Fruit fly (Drosophila melanogaster) whole organism, embryonic: ENCODE data around the gene CG7694.

ENCODE experiments used
- Awh ChIP-seq: fragments of 200-800 bp; sonication (Bioruptor generic); IDR thresholded peaks from 2 replicates; pipeline ENCODE4, ENCODE4 v1.3.6; 2022; ENCODE audit warnings: missing biosample characterization, missing genetic modification characterization
- Bdp1 ChIP-seq: fragments of 200-800 bp; sonication (Bioruptor generic); optimal IDR thresholded peaks from 3 replicates; lab custom pipeline; 2016; ENCODE audit warnings: missing biosample characterization, missing genetic modification characterization
- Bteb2 ChIP-seq: fragments of 200-800 bp; sonication (Bioruptor generic); optimal IDR thresholded peaks from 2 replicates; lab custom pipeline; 2016; ENCODE audit warnings: missing biosample characterization, missing genetic modification characterization
- CG10267 ChIP-seq: fragments of 200-800 bp; sonication (Bioruptor generic); optimal IDR thresholded peaks from 2 replicates; lab custom pipeline; 2018; ENCODE audit warnings: missing biosample characterization, mild to moderate bottlenecking, missing genetic modification characterization, moderate library complexity
- CG10431 ChIP-seq: fragments of 200-800 bp; sonication (Bioruptor generic); optimal IDR thresholded peaks from 3 replicates; lab custom pipeline; 2018; ENCODE audit warnings: missing biosample characterization, mild to moderate bottlenecking, missing genetic modification characterization
- CG12219 ChIP-seq: fragments of 200-800 bp; sonication (Bioruptor generic); optimal IDR thresholded peaks from 3 replicates; lab custom pipeline; 2018; ENCODE audit warnings: missing biosample characterization, mild to moderate bottlenecking, missing genetic modification characterization
- CG12391 ChIP-seq: fragments of 200-800 bp; sonication (Bioruptor generic); optimal IDR thresholded peaks from 3 replicates; lab custom pipeline; 2018; ENCODE audit warnings: missing biosample characterization, mild to moderate bottlenecking, missing genetic modification characterization, moderate library complexity
- CG12744 ChIP-seq: fragments of 200-800 bp; sonication (Bioruptor generic); optimal IDR thresholded peaks from 2 replicates; lab custom pipeline; 2016; ENCODE audit warnings: missing biosample characterization, missing genetic modification characterization
- CG13894 ChIP-seq: fragments of 200-800 bp; sonication (Bioruptor generic); optimal IDR thresholded peaks from 3 replicates; lab custom pipeline; 2018; ENCODE audit warnings: missing biosample characterization, mild to moderate bottlenecking, missing genetic modification characterization, moderate library complexity
- CG17361 ChIP-seq: fragments of 200-800 bp; sonication (Bioruptor generic); IDR thresholded peaks from 3 replicates; pipeline ENCODE4 v1.3.6; 2022; ENCODE audit warnings: missing biosample characterization, missing genetic modification characterization
- CG2199 ChIP-seq: fragments of 200-800 bp; sonication (Bioruptor generic); IDR thresholded peaks from 3 replicates; pipeline ENCODE4 v1.3.6; 2022; ENCODE audit warnings: missing biosample characterization, missing genetic modification characterization
- CG2202 ChIP-seq: fragments of 200-800 bp; sonication (Bioruptor generic); optimal IDR thresholded peaks from 2 replicates; lab custom pipeline; 2018; ENCODE audit warnings: missing biosample characterization, mild to moderate bottlenecking, missing genetic modification characterization
- CG2889 ChIP-seq: fragments of 200-800 bp; sonication (Bioruptor generic); IDR thresholded peaks from 3 replicates; pipeline ENCODE4 v1.3.6; 2022; ENCODE audit warnings: missing biosample characterization, missing genetic modification characterization
- CG4707 ChIP-seq: fragments of 200-800 bp; sonication (Bioruptor generic); optimal IDR thresholded peaks from 2 replicates; lab custom pipeline; 2018; ENCODE audit warnings: missing biosample characterization, mild to moderate bottlenecking, missing genetic modification characterization, moderate library complexity
- CG6254 ChIP-seq: fragments of 200-800 bp; sonication (Bioruptor generic); optimal IDR thresholded peaks from 3 replicates; lab custom pipeline; 2017; ENCODE audit warnings: mild to moderate bottlenecking, missing biosample characterization, missing genetic modification reagents, missing genetic modification characterization
- CG6854 ChIP-seq: fragments of 200-800 bp; sonication (Bioruptor generic); optimal IDR thresholded peaks from 3 replicates; lab custom pipeline; 2017; ENCODE audit warnings: missing biosample characterization, mild to moderate bottlenecking, missing genetic modification characterization
- Camta ChIP-seq: fragments of 200-800 bp; sonication (Bioruptor generic); optimal IDR thresholded peaks from 2 replicates; lab custom pipeline; 2016; ENCODE audit warnings: missing biosample characterization, missing genetic modification characterization
- Dip2 ChIP-seq: fragments of 200-800 bp; sonication (Bioruptor generic); IDR thresholded peaks from 2 replicates; pipeline ENCODE4 v1.3.6; 2022; ENCODE audit warnings: missing biosample characterization, missing genetic modification characterization
- Dref ChIP-seq: fragments of 200-800 bp; sonication (Bioruptor generic); IDR thresholded peaks from 2 replicates; pipeline ENCODE4 v1.3.6; 2022; ENCODE audit warnings: missing biosample characterization, missing genetic modification characterization
- GATAe ChIP-seq: fragments of 200-800 bp; sonication (Bioruptor generic); conservative IDR thresholded peaks from 2 replicates; pipeline ENCODE4 v1.3.6; 2022; ENCODE audit warnings: missing biosample characterization, missing genetic modification characterization
- Gsc ChIP-seq: fragments of 200-800 bp; sonication (Bioruptor generic); IDR thresholded peaks from 2 replicates; pipeline ENCODE4 v1.3.6; 2022; ENCODE audit warnings: missing biosample characterization, missing genetic modification characterization
- H15 ChIP-seq: fragments of 200-800 bp; sonication (Bioruptor generic); IDR thresholded peaks from 3 replicates; pipeline ENCODE4 v1.3.6; 2022; ENCODE audit warnings: missing biosample characterization, missing genetic modification characterization
- Hr39 ChIP-seq: fragments of >200 bp; optimal IDR thresholded peaks from 2 replicates; lab custom pipeline; 2017
- MESR4 ChIP-seq: fragments of 200-800 bp; sonication (Bioruptor generic); optimal IDR thresholded peaks from 2 replicates; lab custom pipeline; 2018; ENCODE audit warnings: missing biosample characterization, mild to moderate bottlenecking, missing genetic modification characterization, moderate library complexity
- NFAT ChIP-seq: fragments of 200-800 bp; sonication (Bioruptor generic); IDR thresholded peaks from 2 replicates; pipeline ENCODE4 v1.3.6; 2022; ENCODE audit warnings: missing biosample characterization, missing genetic modification characterization
- Neu2 ChIP-seq: fragments of 200-800 bp; sonication (Bioruptor generic); optimal IDR thresholded peaks from 3 replicates; lab custom pipeline; 2016; ENCODE audit warnings: missing biosample characterization, missing genetic modification characterization, borderline replicate concordance
- Optix ChIP-seq: fragments of 200-800 bp; sonication (Bioruptor generic); IDR thresholded peaks from 3 replicates; pipeline ENCODE4 v1.3.6; 2022; ENCODE audit warnings: missing biosample characterization, missing genetic modification characterization
- Taf1 ChIP-seq: fragments of 200-800 bp; sonication (Bioruptor generic); IDR thresholded peaks from 2 replicates; pipeline ENCODE4 v1.3.6; 2022; ENCODE audit warnings: missing biosample characterization, missing genetic modification characterization
- br ChIP-seq: fragments of >200 bp; optimal IDR thresholded peaks from 2 replicates; lab custom pipeline; 2017
- crc ChIP-seq: fragments of 200-800 bp; sonication (Bioruptor generic); optimal IDR thresholded peaks from 2 replicates; lab custom pipeline; 2016; ENCODE audit warnings: missing biosample characterization, missing genetic modification characterization
- dan ChIP-seq: fragments of 200-800 bp; sonication (Bioruptor generic); IDR thresholded peaks from 2 replicates; pipeline ENCODE4 v1.3.6; 2022; ENCODE audit warnings: missing biosample characterization, missing genetic modification characterization
- dati ChIP-seq: fragments of 200-800 bp; sonication (Bioruptor generic); IDR thresholded peaks from 2 replicates; pipeline ENCODE4 v1.3.6; 2022; ENCODE audit warnings: missing biosample characterization, missing genetic modification characterization
- disco-r ChIP-seq: fragments of 200-800 bp; sonication (Bioruptor generic); optimal IDR thresholded peaks from 2 replicates; lab custom pipeline; 2016; ENCODE audit warnings: missing biosample characterization, missing genetic modification characterization
- dpn ChIP-seq, 2 experiments: fragments of 200-800 bp; sonication (Bioruptor generic); optimal IDR thresholded peaks; 3 replicates each; lab custom pipeline; 2016; ENCODE audit warnings: missing biosample characterization in 2 of 2, missing genetic modification characterization in 2 of 2
- en ChIP-seq: fragments of 200-800 bp; sonication (Bioruptor generic); optimal IDR thresholded peaks from 2 replicates; lab custom pipeline; 2016; ENCODE audit warnings: missing biosample characterization, missing genetic modification characterization
- gsb ChIP-seq: fragments of 200-800 bp; sonication (Bioruptor generic); IDR thresholded peaks from 2 replicates; pipeline ENCODE4 v1.3.6; 2022; ENCODE audit warnings: missing biosample characterization, missing genetic modification characterization
- gt ChIP-seq: fragments of 200-800 bp; sonication (Bioruptor generic); IDR thresholded peaks from 2 replicates; pipeline ENCODE4 v1.3.6; 2022; ENCODE audit warnings: missing biosample characterization, missing genetic modification characterization
- hb ChIP-seq: fragments of 200-800 bp; sonication (Bioruptor generic); IDR thresholded peaks from 3 replicates; pipeline ENCODE4 v1.3.6; 2022; ENCODE audit warnings: missing biosample characterization, missing genetic modification characterization; ENCODE audit not compliant: partially characterized antibody
- kni ChIP-seq: fragments of 200-800 bp; sonication (Bioruptor generic); optimal IDR thresholded peaks from 3 replicates; lab custom pipeline; 2017; ENCODE audit warnings: mild to moderate bottlenecking, missing biosample characterization, missing genetic modification reagents, missing genetic modification characterization
- knrl ChIP-seq: fragments of 200-800 bp; sonication (Bioruptor generic); IDR thresholded peaks from 3 replicates; pipeline ENCODE4 v1.3.6; 2022; ENCODE audit warnings: missing biosample characterization, missing genetic modification characterization; ENCODE audit not compliant: partially characterized antibody
- nau ChIP-seq: fragments of 200-800 bp; sonication (Bioruptor generic); optimal IDR thresholded peaks from 3 replicates; lab custom pipeline; 2017; ENCODE audit warnings: missing biosample characterization, mild to moderate bottlenecking, missing genetic modification characterization, missing genetic modification reagents
- nerfin-1 ChIP-seq: fragments of 200-800 bp; sonication (Bioruptor generic); optimal IDR thresholded peaks from 3 replicates; lab custom pipeline; 2019; ENCODE audit warnings: missing biosample characterization, mild to moderate bottlenecking, missing genetic modification characterization, moderate library complexity
- repo ChIP-seq: fragments of 200-800 bp; sonication (Bioruptor generic); optimal IDR thresholded peaks from 2 replicates; lab custom pipeline; 2016; ENCODE audit warnings: missing biosample characterization, missing genetic modification characterization
- run ChIP-seq: fragments of 200-800 bp; sonication (Bioruptor generic); optimal IDR thresholded peaks from 3 replicates; lab custom pipeline; 2018; ENCODE audit warnings: missing biosample characterization, mild to moderate bottlenecking, missing genetic modification characterization
- scrt ChIP-seq: fragments of 200-800 bp; sonication (Bioruptor generic); optimal IDR thresholded peaks from 2 replicates; lab custom pipeline; 2018; ENCODE audit warnings: missing biosample characterization, mild to moderate bottlenecking, missing genetic modification characterization, moderate library complexity
- seq ChIP-seq: fragments of 200-800 bp; sonication (Bioruptor generic); IDR thresholded peaks from 2 replicates; pipeline ENCODE4 v1.3.6; 2022; ENCODE audit warnings: missing biosample characterization, missing genetic modification characterization
- slou ChIP-seq: fragments of 200-800 bp; sonication (Bioruptor generic); optimal IDR thresholded peaks from 3 replicates; lab custom pipeline; 2016; ENCODE audit warnings: missing biosample characterization, missing genetic modification characterization
- so ChIP-seq: fragments of 200-800 bp; sonication (Bioruptor generic); IDR thresholded peaks from 3 replicates; pipeline ENCODE4 v1.3.6; 2022; ENCODE audit warnings: missing biosample characterization, missing genetic modification characterization
- trh ChIP-seq: fragments of 200-800 bp; sonication (Bioruptor generic); optimal IDR thresholded peaks from 2 replicates; lab custom pipeline; 2016; ENCODE audit warnings: missing biosample characterization, missing genetic modification characterization
- z ChIP-seq: fragments of 200-800 bp; sonication (Bioruptor generic); IDR thresholded peaks from 3 replicates; pipeline ENCODE4 v1.3.6; 2022; ENCODE audit warnings: missing biosample characterization, missing genetic modification characterization
- zfh2 ChIP-seq: fragments of 200-800 bp; sonication (Bioruptor generic); optimal IDR thresholded peaks from 2 replicates; lab custom pipeline; 2016; ENCODE audit warnings: missing biosample characterization, missing genetic modification characterization

Gene CG7694

DNA sequence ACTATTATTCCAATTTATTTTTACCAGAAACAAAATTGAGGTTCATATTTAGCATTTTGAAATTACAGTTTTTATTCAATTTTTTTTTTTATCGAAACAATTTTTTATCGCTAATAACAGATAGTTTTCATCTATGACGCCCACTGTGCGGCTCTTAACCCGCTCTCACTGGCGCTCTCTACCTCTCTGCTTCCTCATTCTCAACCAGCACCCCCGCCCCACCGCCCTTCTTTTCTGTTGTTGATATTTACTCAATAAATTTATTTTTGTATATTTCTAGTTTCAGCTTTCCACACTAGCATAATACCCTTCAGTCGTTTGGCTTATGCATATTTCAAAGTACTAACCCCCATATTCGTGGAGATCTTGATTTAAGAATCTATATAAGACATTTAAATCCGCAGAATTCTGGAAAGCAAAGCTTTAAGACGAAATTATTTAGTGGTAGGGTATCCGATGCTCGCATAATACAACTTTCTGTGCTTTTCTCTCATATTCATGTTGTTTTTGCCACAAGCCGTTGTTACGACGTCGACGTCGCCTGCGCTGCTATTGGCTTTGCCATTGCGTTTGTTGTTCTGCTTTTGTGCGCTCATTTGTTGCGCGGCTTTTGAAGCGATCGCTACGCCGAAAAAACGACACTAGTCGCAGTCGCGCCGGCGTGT is 11.1 kb downstream of the CG7694 start (continued):
- peak; percentile 82 for TF ChIP-seq Neu2
- TF ChIP-seq CG10267 (tag; lab: Kevin White, UChicago), result peak; percentile 92
- peak; percentile 91 for TF ChIP-seq NFAT (GFP tag; lab: Robert Waterston, UW)
- TF ChIP-seq Gsc (GFP tag; lab: Robert Waterston, UW), result peak; percentile 83
- TF ChIP-seq trh (GFP tag; lab: Kevin White, UChicago), result peak; percentile 94
- 0 out of 2 replicates have a peak, but pooled peaks have one; percentile 21 for TF ChIP-seq Dip2 (GFP tag; lab: Robert Waterston, UW)
- peak; percentile 95 for TF ChIP-seq H15 (GFP tag; lab: Robert Waterston, UW)
- TF ChIP-seq CG12219 (GFP tag; lab: Kevin White, UChicago), result peak; percentile 93
- peak; percentile 96 for TF ChIP-seq Bteb2
- TF ChIP-seq gsb, result peak; percentile 95
- TF ChIP-seq CG10431 (GFP tag; lab: Kevin White, UChicago), result peak; percentile 96
- TF ChIP-seq en (GFP tag; lab: Kevin White, UChicago), result peak; percentile 91
- peak; percentile 97 for TF ChIP-seq Camta (GFP tag; lab: Kevin White, UChicago)
- peak; percentile 93 for TF ChIP-seq CG13894
- TF ChIP-seq dan (GFP tag; lab: Robert Waterston, UW), result peak; percentile 67
- peak; percentile 92 for TF ChIP-seq Bdp1 (GFP tag; lab: Kevin White, UChicago)
- TF ChIP-seq CG17361, result peak; percentile 98
- peak; percentile 93 for TF ChIP-seq CG12744
- peak; percentile 97 for TF ChIP-seq CG12391
- peak; percentile 96 to 97 for TF ChIP-seq dpn (GFP tag; optimal IDR thresholded peaks at IDR 0.05; lab: Kevin White, UChicago)
- peak; percentile 95 for TF ChIP-seq crc (GFP tag; lab: Kevin White, UChicago)
- TF ChIP-seq gt (GFP tag; lab: Robert Waterston, UW), result peak; percentile 85
- TF ChIP-seq Taf1 (GFP tag; lab: Robert Waterston, UW), result peak; percentile 79
- TF ChIP-seq MESR4 (GFP tag; lab: Kevin White, UChicago), result peak; percentile 51
- peak; percentile 93 for TF ChIP-seq scrt
- TF ChIP-seq CG2889 (GFP tag; lab: Robert Waterston, UW), result peak; percentile 91
- peak; percentile 95 for TF ChIP-seq so (GFP tag; lab: Robert Waterston, UW)
- TF ChIP-seq run (tag; lab: Kevin White, UChicago), result peak; percentile 88
- TF ChIP-seq nerfin-1 (tag; lab: Kevin White, UChicago), result peak; percentile 94
- TF ChIP-seq CG2202 (tag; lab: Kevin White, UChicago), result peak; percentile 96
- TF ChIP-seq kni (GFP tag; lab: Kevin White, UChicago), result peak; percentile 98
- TF ChIP-seq CG6254 (GFP tag; lab: Kevin White, UChicago), result peak; percentile 92
- no peak for TF ChIP-seq hb (GFP tag; lab: Robert Waterston, UW)
- TF ChIP-seq dati (GFP tag; lab: Robert Waterston, UW), result peak; percentile 89
- peak; percentile 96 for TF ChIP-seq CG4707 (GFP tag; lab: Kevin White, UChicago)
- peak; percentile 44 for TF ChIP-seq Dref (GFP tag; lab: Robert Waterston, UW)
- peak; percentile 97 for TF ChIP-seq seq
- TF ChIP-seq repo (GFP tag; lab: Kevin White, UChicago), result peak; percentile 93
- peak; percentile 97 for TF ChIP-seq Optix (GFP tag; lab: Robert Waterston, UW)
- TF ChIP-seq Hr39 (lab: Kevin White, UChicago), result no peak
- 0 out of 3 replicates have a peak, but pooled peaks have one; percentile 43 for TF ChIP-seq knrl
- peak; percentile 99 for TF ChIP-seq nau
- TF ChIP-seq slou (GFP tag; lab: Kevin White, UChicago), result peak; percentile 94
- peak; percentile 93 for TF ChIP-seq CG6854 (GFP tag; lab: Kevin White, UChicago)
- peak; percentile 95 for TF ChIP-seq Awh (GFP tag; lab: Robert Waterston, UW)
- peak; percentile 96 for TF ChIP-seq disco-r (GFP tag; lab: Kevin White, UChicago)
- peak; percentile 77; the same call in 2 of the 3 replicates for TF ChIP-seq z
- TF ChIP-seq CG2199, result peak; percentile 74
- no peak for TF ChIP-seq br (lab: Kevin White, UChicago)
- peak; percentile 84 for TF ChIP-seq GATAe (GFP tag; lab: Robert Waterston, UW)
- TF ChIP-seq zfh2, result peak; percentile 93
